Worm (Caenorhabditis elegans): Measurements from ENCODE around the gene trim-21.

- TF ChIP-seq cog-1 (tag; optimal IDR thresholded peaks at IDR 0.05) (no peak), flt-1 (GFP tag; IDR thresholded peaks at IDR 0.05) (no peak), T22C8.4 (GFP tag; IDR thresholded peaks at IDR 0.05) (no peak), med-1 (GFP tag; optimal IDR thresholded peaks at IDR 0.05; ENCODE audit: insufficient read depth) (no peak), ztf-23 (GFP tag; IDR thresholded peaks at IDR 0.05) (no peak), klf-2 (GFP tag; conservative IDR thresholded peaks at IDR 0.05) (no peak), ref-1 (GFP tag; conservative IDR thresholded peaks at IDR 0.05) (no peak), ztf-29 (GFP tag; IDR thresholded peaks at IDR 0.05) (no peak)
These were observed 29.4 kb upstream of the trim-21 start, which contains the start of gene F43C11.6 for ce11 chrII:2342004-2342479.
